Fruit fly (Drosophila melanogaster) whole organism, embryonic: ENCODE measurements around the gene CG32074.

Experiments
- Aef1 ChIP-seq: fragments of 200-800 bp; sonication (Bioruptor generic); IDR thresholded peaks from 3 replicates; pipeline ENCODE4 v1.3.6; 2022; ENCODE audit warnings: missing biosample characterization, missing genetic modification characterization
- Asciz ChIP-seq: fragments of 200-800 bp; sonication (Bioruptor generic); optimal IDR thresholded peaks from 2 replicates; lab custom pipeline; 2017; ENCODE audit warnings: missing biosample characterization, mild to moderate bottlenecking, missing genetic modification characterization, missing genetic modification reagents
- CG10431 ChIP-seq: fragments of 200-800 bp; sonication (Bioruptor generic); optimal IDR thresholded peaks from 3 replicates; lab custom pipeline; 2018; ENCODE audit warnings: missing biosample characterization, mild to moderate bottlenecking, missing genetic modification characterization
- CG12299 ChIP-seq: fragments of 200-800 bp; sonication (Bioruptor generic); optimal IDR thresholded peaks from 2 replicates; lab custom pipeline; 2018; ENCODE audit warnings: missing biosample characterization, mild to moderate bottlenecking, missing genetic modification characterization
- CG1233 ChIP-seq: fragments of 200-800 bp; sonication (Bioruptor generic); optimal IDR thresholded peaks from 4 replicates; lab custom pipeline; 2018; ENCODE audit warnings: missing biosample characterization, mild to moderate bottlenecking, missing genetic modification characterization
- CG15601 ChIP-seq: fragments of 200-800 bp; sonication (Bioruptor generic); optimal IDR thresholded peaks from 3 replicates; lab custom pipeline; 2019; ENCODE audit warnings: missing biosample characterization, mild to moderate bottlenecking, missing genetic modification characterization, moderate library complexity
- CG1602 ChIP-seq: fragments of 200-800 bp; sonication (Bioruptor generic); optimal IDR thresholded peaks from 3 replicates; lab custom pipeline; 2016; ENCODE audit warnings: missing biosample characterization, missing genetic modification characterization
- CG1603 ChIP-seq: fragments of 200-800 bp; sonication (Bioruptor generic); optimal IDR thresholded peaks from 2 replicates; lab custom pipeline; 2019; ENCODE audit warnings: missing biosample characterization, mild to moderate bottlenecking, missing genetic modification characterization, moderate library complexity
- CG16815 ChIP-seq: fragments of 200-800 bp; sonication (Bioruptor generic); optimal IDR thresholded peaks from 3 replicates; lab custom pipeline; 2017; ENCODE audit warnings: missing biosample characterization, mild to moderate bottlenecking, missing genetic modification characterization
- CG16863 ChIP-seq: fragments of 200-800 bp; sonication (Bioruptor generic); optimal IDR thresholded peaks from 3 replicates; lab custom pipeline; 2016; ENCODE audit warnings: missing biosample characterization, missing genetic modification characterization
- CG2875 ChIP-seq: fragments of 200-800 bp; sonication (Bioruptor generic); optimal IDR thresholded peaks from 2 replicates; lab custom pipeline; 2017; ENCODE audit warnings: missing biosample characterization, mild to moderate bottlenecking, missing genetic modification characterization, missing genetic modification reagents
- CG30020 ChIP-seq: fragments of 200-800 bp; optimal IDR thresholded peaks from 2 replicates; lab custom pipeline; 2019; ENCODE audit warnings: missing biosample characterization, mild to moderate bottlenecking, missing genetic modification characterization, moderate library complexity
- CG3407 ChIP-seq: fragments of 200-800 bp; sonication (Bioruptor generic); optimal IDR thresholded peaks from 2 replicates; lab custom pipeline; 2018; ENCODE audit warnings: missing biosample characterization, mild to moderate bottlenecking, missing genetic modification characterization
- CG34376 ChIP-seq: fragments of 200-800 bp; sonication (Bioruptor generic); optimal IDR thresholded peaks from 2 replicates; lab custom pipeline; 2018; ENCODE audit warnings: missing biosample characterization, mild to moderate bottlenecking, missing genetic modification characterization
- CG34422 ChIP-seq: fragments of 200-800 bp; sonication (Bioruptor generic); IDR thresholded peaks from 3 replicates; pipeline ENCODE4 v1.3.6; 2022; ENCODE audit warnings: missing biosample characterization, missing genetic modification characterization
- CG4328 ChIP-seq: fragments of 200-800 bp; sonication (Bioruptor generic); optimal IDR thresholded peaks from 3 replicates; lab custom pipeline; 2017; ENCODE audit warnings: missing biosample characterization, missing genetic modification reagents, missing genetic modification characterization
- CG4707 ChIP-seq: fragments of 200-800 bp; sonication (Bioruptor generic); optimal IDR thresholded peaks from 2 replicates; lab custom pipeline; 2018; ENCODE audit warnings: missing biosample characterization, mild to moderate bottlenecking, missing genetic modification characterization, moderate library complexity
- CG6654 ChIP-seq: fragments of 200-800 bp; sonication (Bioruptor generic); optimal IDR thresholded peaks from 2 replicates; lab custom pipeline; 2017; ENCODE audit warnings: missing biosample characterization, mild to moderate bottlenecking, missing genetic modification characterization
- CG7987 ChIP-seq: fragments of 200-800 bp; sonication (Bioruptor generic); optimal IDR thresholded peaks from 2 replicates; lab custom pipeline; 2018; ENCODE audit warnings: missing biosample characterization, mild to moderate bottlenecking, missing genetic modification characterization, moderate library complexity
- CG8290 ChIP-seq, 3 experiments: fragments of 200-800 bp; sonication (Bioruptor generic); optimal IDR thresholded peaks; 2 replicates each; lab custom pipeline; 2016 to 2019; ENCODE audit warnings: missing biosample characterization in 3 of 3, missing genetic modification characterization in 3 of 3, mild to moderate bottlenecking in 2 of 3, moderate library complexity in 1 of 3
- CG8388 ChIP-seq: fragments of 200-800 bp; sonication (Bioruptor generic); optimal IDR thresholded peaks from 2 replicates; lab custom pipeline; 2019; ENCODE audit warnings: missing biosample characterization, mild to moderate bottlenecking, missing genetic modification characterization, moderate library complexity
- CG8478 ChIP-seq: fragments of >200 bp; optimal IDR thresholded peaks from 2 replicates; lab custom pipeline; 2018
- Fer2 ChIP-seq: fragments of 200-800 bp; sonication (Bioruptor generic); optimal IDR thresholded peaks from 2 replicates; lab custom pipeline; 2018; ENCODE audit warnings: missing biosample characterization, mild to moderate bottlenecking, missing genetic modification characterization, moderate library complexity
- Hey ChIP-seq: fragments of 200-800 bp; sonication (Bioruptor generic); optimal IDR thresholded peaks from 3 replicates; lab custom pipeline; 2018; ENCODE audit warnings: missing biosample characterization, mild to moderate bottlenecking, missing genetic modification characterization
- Lhr ChIP-seq: fragments of 200-800 bp; sonication (Bioruptor generic); optimal IDR thresholded peaks from 3 replicates; lab custom pipeline; 2017; ENCODE audit warnings: mild to moderate bottlenecking, missing biosample characterization, missing genetic modification reagents, missing genetic modification characterization
- NC2α ChIP-seq: fragments of 200-800 bp; sonication (Bioruptor generic); optimal IDR thresholded peaks from 2 replicates; lab custom pipeline; 2016; ENCODE audit warnings: missing biosample characterization, missing genetic modification characterization
- Sox100B ChIP-seq: fragments of 200-800 bp; sonication (Bioruptor generic); optimal IDR thresholded peaks from 3 replicates; lab custom pipeline; 2018; ENCODE audit warnings: missing biosample characterization, mild to moderate bottlenecking, missing genetic modification characterization
- Vsx1 ChIP-seq: fragments of 200-800 bp; sonication (Bioruptor generic); optimal IDR thresholded peaks from 2 replicates; lab custom pipeline; 2017; ENCODE audit warnings: missing biosample characterization, mild to moderate bottlenecking, missing genetic modification characterization, missing genetic modification reagents
- al ChIP-seq: fragments of 200-800 bp; sonication (Bioruptor generic); IDR thresholded peaks from 2 replicates; pipeline ENCODE4 v1.3.6; 2022; ENCODE audit warnings: missing biosample characterization, missing genetic modification characterization
- btn ChIP-seq: fragments of 200-800 bp; sonication (Bioruptor generic); optimal IDR thresholded peaks from 2 replicates; lab custom pipeline; 2016; ENCODE audit warnings: missing biosample characterization, missing genetic modification characterization
- cg ChIP-seq: fragments of 200-800 bp; sonication (Bioruptor generic); optimal IDR thresholded peaks from 3 replicates; lab custom pipeline; 2019; ENCODE audit warnings: missing biosample characterization, mild to moderate bottlenecking, missing genetic modification characterization, moderate library complexity
- chif ChIP-seq, 2 experiments: fragments of 200-800 bp; sonication (Bioruptor generic); optimal IDR thresholded peaks; 3 replicates each; lab custom pipeline; 2016; ENCODE audit warnings: missing biosample characterization in 2 of 2, missing genetic modification characterization in 2 of 2
- gcm ChIP-seq: fragments of 200-800 bp; sonication (Bioruptor generic); optimal IDR thresholded peaks from 2 replicates; lab custom pipeline; 2019; ENCODE audit warnings: missing biosample characterization, mild to moderate bottlenecking, missing genetic modification characterization, moderate library complexity
- grn ChIP-seq: fragments of 200-800 bp; sonication (Bioruptor generic); optimal IDR thresholded peaks from 3 replicates; lab custom pipeline; 2017; ENCODE audit warnings: missing biosample characterization, missing genetic modification characterization
- jing ChIP-seq: fragments of 200-800 bp; sonication (Bioruptor generic); optimal IDR thresholded peaks from 2 replicates; lab custom pipeline; 2018; ENCODE audit warnings: missing biosample characterization, mild to moderate bottlenecking, missing genetic modification characterization
- jumu ChIP-seq: fragments of 200-800 bp; sonication (Bioruptor generic); optimal IDR thresholded peaks from 3 replicates; lab custom pipeline; 2016; ENCODE audit warnings: missing biosample characterization, missing genetic modification characterization
- kah ChIP-seq: fragments of 200-800 bp; sonication (Bioruptor generic); optimal IDR thresholded peaks from 2 replicates; lab custom pipeline; 2018; ENCODE audit warnings: missing biosample characterization, mild to moderate bottlenecking, missing genetic modification characterization
- lilli ChIP-seq: fragments of 200-800 bp; sonication (Bioruptor generic); optimal IDR thresholded peaks from 3 replicates; lab custom pipeline; 2016; ENCODE audit warnings: missing biosample characterization, missing genetic modification characterization
- mirr ChIP-seq: fragments of 200-800 bp; sonication (Bioruptor generic); optimal IDR thresholded peaks from 3 replicates; lab custom pipeline; 2018; ENCODE audit warnings: missing biosample characterization, mild to moderate bottlenecking, missing genetic modification characterization
- nerfin-1 ChIP-seq: fragments of 200-800 bp; sonication (Bioruptor generic); optimal IDR thresholded peaks from 3 replicates; lab custom pipeline; 2019; ENCODE audit warnings: missing biosample characterization, mild to moderate bottlenecking, missing genetic modification characterization, moderate library complexity
- repo ChIP-seq: fragments of 200-800 bp; sonication (Bioruptor generic); optimal IDR thresholded peaks from 2 replicates; lab custom pipeline; 2016; ENCODE audit warnings: missing biosample characterization, missing genetic modification characterization
- rib ChIP-seq: fragments of 200-800 bp; sonication (Bioruptor generic); IDR thresholded peaks from 2 replicates; pipeline ENCODE4 v1.3.6; 2022; ENCODE audit warnings: missing biosample characterization, missing genetic modification characterization
- run ChIP-seq: fragments of 200-800 bp; sonication (Bioruptor generic); optimal IDR thresholded peaks from 3 replicates; lab custom pipeline; 2018; ENCODE audit warnings: missing biosample characterization, mild to moderate bottlenecking, missing genetic modification characterization
- shn ChIP-seq: fragments of 200-800 bp; sonication (Bioruptor generic); optimal IDR thresholded peaks from 3 replicates; lab custom pipeline; 2016; ENCODE audit warnings: missing biosample characterization, missing genetic modification characterization
- slbo ChIP-seq: fragments of 200-800 bp; sonication (Bioruptor generic); IDR thresholded peaks from 2 replicates; pipeline ENCODE4 v1.3.6; 2022; ENCODE audit warnings: missing biosample characterization, missing genetic modification characterization
- sr ChIP-seq: fragments of 200-800 bp; sonication (Bioruptor generic); IDR thresholded peaks from 3 replicates; pipeline ENCODE4 v1.3.6; 2022; ENCODE audit warnings: missing biosample characterization, missing genetic modification characterization
- sug ChIP-seq: fragments of 200-800 bp; optimal IDR thresholded peaks from 2 replicates; lab custom pipeline; 2019; ENCODE audit warnings: missing biosample characterization, mild to moderate bottlenecking, missing genetic modification characterization, moderate library complexity
- tll ChIP-seq, 2 experiments: fragments of 200-800 bp in 1 of 2; fragments of >200 bp in 1 of 2; sonication (Bioruptor generic) in 1 of 2; optimal IDR thresholded peaks; 2 replicates each; lab custom pipeline; 2017 to 2019; ENCODE audit warnings: missing biosample characterization in 2 of 2, missing genetic modification characterization in 2 of 2, mild to moderate bottlenecking in 1 of 2, moderate library complexity in 1 of 2
- twi ChIP-seq: fragments of 200-800 bp; optimal IDR thresholded peaks from 2 replicates; lab custom pipeline; 2019; ENCODE audit warnings: missing biosample characterization, mild to moderate bottlenecking, missing genetic modification characterization, moderate library complexity
- z ChIP-seq: fragments of 200-800 bp; sonication (Bioruptor generic); IDR thresholded peaks from 3 replicates; pipeline ENCODE4 v1.3.6; 2022; ENCODE audit warnings: missing biosample characterization, missing genetic modification characterization

The CG32074 gene

dm6 chr3L:11119901-11120418 lies 12.2 kb downstream of the CG32074 start (continued):
- peak; percentile 22 for TF ChIP-seq CG7987 (GFP tag; lab: Kevin White, UChicago)
- TF ChIP-seq repo (GFP tag; lab: Kevin White, UChicago) = peak; percentile 14
- TF ChIP-seq CG8388 = no peak
- peak; percentile 65 for TF ChIP-seq CG15601 (tag; lab: Kevin White, UChicago)
- TF ChIP-seq slbo (GFP tag; lab: Robert Waterston, UW) = peak; percentile 40
- TF ChIP-seq Asciz = peak; percentile 20
- TF ChIP-seq Lhr (GFP tag; lab: Kevin White, UChicago) = no peak
- TF ChIP-seq Fer2 = peak; percentile 14
- no peak for TF ChIP-seq CG8290 (GFP tag; optimal IDR thresholded peaks at IDR 0.05; lab: Kevin White, UChicago)
- peak in 1 of 2 experiments; percentile 78 for TF ChIP-seq CG8290 (tag; optimal IDR thresholded peaks at IDR 0.05; lab: Kevin White, UChicago)
- TF ChIP-seq CG4707 (GFP tag; lab: Kevin White, UChicago) = peak; percentile 3
- TF ChIP-seq NC2α (GFP tag; lab: Kevin White, UChicago) = no peak
- TF ChIP-seq btn = no peak
- TF ChIP-seq CG1602 = no peak
- peak; percentile 45 for TF ChIP-seq gcm (GFP tag; lab: Kevin White, UChicago)
- TF ChIP-seq CG30020 = no peak
- peak; percentile 63 for TF ChIP-seq Hey
- TF ChIP-seq CG34376 = peak; percentile 78
- TF ChIP-seq CG3407 = peak; percentile 52
- TF ChIP-seq Aef1 (GFP tag; lab: Robert Waterston, UW) = no peak
- TF ChIP-seq Sox100B (GFP tag; lab: Kevin White, UChicago) = peak; percentile 10
- TF ChIP-seq CG1603 (tag; lab: Kevin White, UChicago) = peak; percentile 41
- TF ChIP-seq sug (tag; lab: Kevin White, UChicago) = peak; percentile 79
- TF ChIP-seq cg (GFP tag; lab: Kevin White, UChicago) = peak; percentile 98
- TF ChIP-seq lilli (GFP tag; lab: Kevin White, UChicago) = peak; percentile 5
- TF ChIP-seq CG2875 (GFP tag; lab: Kevin White, UChicago) = peak; percentile 35
- TF ChIP-seq chif (GFP tag; optimal IDR thresholded peaks at IDR 0.05; lab: Kevin White, UChicago) = no peak
- TF ChIP-seq jumu (GFP tag; lab: Kevin White, UChicago) = peak; percentile 14
- no peak for TF ChIP-seq grn (GFP tag; lab: Kevin White, UChicago)
- peak; percentile 66 for TF ChIP-seq CG12299 (tag; lab: Kevin White, UChicago)
- peak; percentile 83 for TF ChIP-seq nerfin-1 (tag; lab: Kevin White, UChicago)
- TF ChIP-seq CG34422 (GFP tag; lab: Robert Waterston, UW) = peak; percentile 58; the same call in 1 of the 3 replicates
- no peak for TF ChIP-seq CG16863 (GFP tag; lab: Kevin White, UChicago)
- TF ChIP-seq jing = no peak
- peak; percentile 57 for TF ChIP-seq CG1233
- peak; percentile 57 for TF ChIP-seq Vsx1
- no peak for TF ChIP-seq CG6654 (GFP tag; lab: Kevin White, UChicago)
- TF ChIP-seq CG16815 (GFP tag; lab: Kevin White, UChicago) = no peak
- TF ChIP-seq rib (GFP tag; lab: Robert Waterston, UW) = peak; percentile 63
- peak; percentile 19 for TF ChIP-seq twi (tag; lab: Kevin White, UChicago)
- peak; percentile 88 for TF ChIP-seq CG8478 (lab: Kevin White, UChicago)
- no peak for TF ChIP-seq al (GFP tag; lab: Robert Waterston, UW)
- TF ChIP-seq sr (GFP tag; lab: Robert Waterston, UW) = peak; percentile 37; the same call in 1 of the 3 replicates
- TF ChIP-seq z = peak; percentile 40; the same call in 1 of the 3 replicates
- no peak for TF ChIP-seq shn (GFP tag; lab: Kevin White, UChicago)
- peak; percentile 60 for TF ChIP-seq kah
- peak; percentile 79 for TF ChIP-seq CG4328 (GFP tag; lab: Kevin White, UChicago)
- peak; percentile 40 for TF ChIP-seq CG10431 (GFP tag; lab: Kevin White, UChicago)
- peak; percentile 91 for TF ChIP-seq mirr (GFP tag; lab: Kevin White, UChicago)
- TF ChIP-seq run (tag; lab: Kevin White, UChicago) = no peak
- peak in 1 of 2 experiments; percentile 44 for TF ChIP-seq tll (GFP tag; optimal IDR thresholded peaks at IDR 0.05; lab: Kevin White, UChicago)
